Worm (Caenorhabditis elegans): ENCODE results near the gene gst-22.

gst-22 gene

ce11 chrV:16271121-16271520, 39.0 kb upstream of the gst-22 start, which contains the start of gene T13F3.6:
TSS of gene T13F3.6 (minus strand) at chrV:16271221.
- TF ChIP-seq nhr-21 (tag; optimal IDR thresholded peaks at IDR 0.05) (no peak), lsy-2 (tag; optimal IDR thresholded peaks at IDR 0.05) (no peak), unc-39 (tag; optimal IDR thresholded peaks at IDR 0.05) (no peak), zag-1 (tag; optimal IDR thresholded peaks at IDR 0.05) (no peak), egl-27 (tag; optimal IDR thresholded peaks at IDR 0.05) (no peak), crh-2 (tag; optimal IDR thresholded peaks at IDR 0.05) (no peak), R02D3.7 (tag; optimal IDR thresholded peaks at IDR 0.05) (no peak), lin-13 (GFP tag; optimal IDR thresholded peaks at IDR 0.05) (no peak), nhr-10 (tag; optimal IDR thresholded peaks at IDR 0.05) (no peak)

- TF ChIP-seq Y55F3AM.14 (GFP tag; optimal IDR thresholded peaks at IDR 0.05) (no peak), gmeb-1 (tag; optimal IDR thresholded peaks at IDR 0.05) (no peak), lin-13 (GFP tag; optimal IDR thresholded peaks at IDR 0.05) (no peak), nhr-23 (tag; optimal IDR thresholded peaks at IDR 0.05) (no peak), C34F6.9 (tag; optimal IDR thresholded peaks at IDR 0.05) (no peak), aly-2 (tag; optimal IDR thresholded peaks at IDR 0.05) (no peak), lsy-2 (tag; optimal IDR thresholded peaks at IDR 0.05) (no peak), blmp-1 (tag; optimal IDR thresholded peaks at IDR 0.05; ENCODE audit: insufficient read depth) (no peak), ztf-4 (tag; optimal IDR thresholded peaks at IDR 0.05) (no peak), ZK546.5 (tag; optimal IDR thresholded peaks at IDR 0.05) (no peak), nhr-21 (tag; optimal IDR thresholded peaks at IDR 0.05) (no peak), unc-62 (GFP tag; optimal IDR thresholded peaks at IDR 0.05) (no peak)
Observed at ce11 chrV:16269556-16269955, 37.5 kb upstream of the gst-22 start, which contains the start of the genes fbxa-2 and T13F3.8. TSS of gene fbxa-2 (minus strand) at chrV:16269656. TSS of gene T13F3.8 (plus strand) at chrV:16269800.

ce11 chrV:16266514-16266913, 34.4 kb upstream of the gst-22 start, which contains the start of gene T13F3.4:
TSS of gene T13F3.4 (minus strand) at chrV:16266614.
- TF ChIP-seq dmd-4 (tag; optimal IDR thresholded peaks at IDR 0.05) (no peak), elt-3 (tag; optimal IDR thresholded peaks at IDR 0.05) (no peak), sma-3 (GFP tag; optimal IDR thresholded peaks at IDR 0.05) (no peak), ceh-16 (tag; optimal IDR thresholded peaks at IDR 0.05) (no peak), egl-27 (tag; optimal IDR thresholded peaks at IDR 0.05) (no peak)

ce11 chrV:16259684-16260083, 27.6 kb upstream of the gst-22 start, which contains the start of gene nhr-127:
TSS of gene nhr-127 (plus strand) at chrV:16259984.
- TF ChIP-seq elt-1 (tag; optimal IDR thresholded peaks at IDR 0.05) (no peak), R02D3.7 (tag; optimal IDR thresholded peaks at IDR 0.05) (no peak), mdl-1 (tag; optimal IDR thresholded peaks at IDR 0.05) (no peak), ama-1 (optimal IDR thresholded peaks at IDR 0.05) (no peak), ztf-1 (GFP tag; conservative IDR thresholded peaks at IDR 0.05) (no peak), nhr-77 (tag; optimal IDR thresholded peaks at IDR 0.05) (no peak), sem-4 (tag; optimal IDR thresholded peaks at IDR 0.05) (no peak), ceh-82 (tag; optimal IDR thresholded peaks at IDR 0.05) (no peak), peb-1 (tag; optimal IDR thresholded peaks at IDR 0.05) (no peak), lsy-2 (tag; optimal IDR thresholded peaks at IDR 0.05) (no peak), blmp-1 (tag; optimal IDR thresholded peaks at IDR 0.05; ENCODE audit: insufficient read depth) (no peak), C34F6.9 (tag; optimal IDR thresholded peaks at IDR 0.05) (no peak), unc-39 (tag; optimal IDR thresholded peaks at IDR 0.05) (no peak), aly-2 (tag; optimal IDR thresholded peaks at IDR 0.05) (no peak), crh-2 (tag; optimal IDR thresholded peaks at IDR 0.05) (no peak), zag-1 (tag; optimal IDR thresholded peaks at IDR 0.05) (no peak), sma-9 (GFP tag; optimal IDR thresholded peaks at IDR 0.05) (no peak), sma-9 (tag; optimal IDR thresholded peaks at IDR 0.05) (no peak)

- TF ChIP-seq nhr-10 (tag; optimal IDR thresholded peaks at IDR 0.05) (no peak), unc-62 (GFP tag; optimal IDR thresholded peaks at IDR 0.05) (no peak), nhr-129 (tag; optimal IDR thresholded peaks at IDR 0.05) (no peak), nhr-77 (tag; optimal IDR thresholded peaks at IDR 0.05) (no peak), nhr-237 (tag; optimal IDR thresholded peaks at IDR 0.05) (no peak), lin-13 (GFP tag; optimal IDR thresholded peaks at IDR 0.05) (no peak), gmeb-1 (tag; optimal IDR thresholded peaks at IDR 0.05) (no peak), aly-2 (tag; optimal IDR thresholded peaks at IDR 0.05) (no peak), lin-11 (tag; optimal IDR thresholded peaks at IDR 0.05) (no peak), peb-1 (tag; optimal IDR thresholded peaks at IDR 0.05) (no peak), nhr-6 (tag; optimal IDR thresholded peaks at IDR 0.05) (no peak), dmd-4 (tag; optimal IDR thresholded peaks at IDR 0.05) (no peak), nhr-21 (tag; optimal IDR thresholded peaks at IDR 0.05) (no peak), unc-39 (tag; optimal IDR thresholded peaks at IDR 0.05) (no peak), ztf-1 (GFP tag; conservative IDR thresholded peaks at IDR 0.05) (no peak), ceh-82 (tag; optimal IDR thresholded peaks at IDR 0.05) (no peak), ZK546.5 (tag; optimal IDR thresholded peaks at IDR 0.05) (no peak), blmp-1 (tag; optimal IDR thresholded peaks at IDR 0.05; ENCODE audit: insufficient read depth) (no peak)
Observed at ce11 chrV:16258142-16258541, 26.1 kb upstream of the gst-22 start, which contains the start of gene nhr-218. TSS of gene nhr-218 (plus strand) at chrV:16258442.
